Worm (Caenorhabditis elegans) whole organism, young adult: ENCODE measurements around the gene F27E5.8.

Experiments
- attf-3 ChIP-seq: fragments of 200-800 bp; sonication (Bioruptor generic); conservative IDR thresholded peaks from 2 replicates; pipeline ENCODE4 v1.3.6; 2022; ENCODE audit warnings: missing genetic modification reagents, missing genetic modification characterization, missing compliant biosample characterization
- bed-2 ChIP-seq: fragments of 200-800 bp; sonication (Bioruptor generic); IDR thresholded peaks from 2 replicates; pipeline ENCODE4 v1.3.6; 2022; ENCODE audit warnings: missing genetic modification reagents, missing genetic modification characterization, missing compliant biosample characterization
- egrh-3 ChIP-seq: fragments of 200-800 bp; sonication (Bioruptor generic); IDR thresholded peaks from 2 replicates; pipeline ENCODE4 v1.3.6; 2022; ENCODE audit warnings: missing genetic modification reagents, missing genetic modification characterization, missing compliant biosample characterization
- ekl-4 ChIP-seq: fragments of 200-800 bp; sonication (Bioruptor generic); IDR thresholded peaks from 2 replicates; pipeline ENCODE4 v1.3.6; 2022; ENCODE audit warnings: missing genetic modification reagents, missing genetic modification characterization, missing compliant biosample characterization
- snpc-4 ChIP-seq, 5 experiments: fragments of 150-350 bp in 1 of 5; sonication (generic microtip) in 4 of 5; optimal IDR thresholded peaks; 2 replicates each; lab custom pipeline; 2014 to 2018; ENCODE audit warnings: missing genetic modification characterization in 5 of 5, missing biosample characterization in 3 of 5, antibody characterized with exemption in 2 of 5, mild to moderate bottlenecking in 2 of 5, missing compliant biosample characterization in 2 of 5, missing genotype in 2 of 5, moderate library complexity in 2 of 5, missing genetic modification reagents in 1 of 5
- sptf-2 ChIP-seq: fragments of 200-800 bp; sonication (Bioruptor generic); optimal IDR thresholded peaks from 2 replicates; lab custom pipeline; 2018; ENCODE audit warnings: mild to moderate bottlenecking, missing genetic modification characterization, missing compliant biosample characterization
- unc-62 ChIP-seq: fragments of 150-350 bp; optimal IDR thresholded peaks from 2 replicates; lab custom pipeline; 2014; ENCODE audit warnings: missing biosample characterization, missing genetic modification reagents, missing genetic modification characterization
- ztf-22 ChIP-seq: fragments of 200-800 bp; sonication (Bioruptor generic); optimal IDR thresholded peaks from 2 replicates; lab custom pipeline; 2018; ENCODE audit warnings: mild to moderate bottlenecking, missing genetic modification characterization, moderate library complexity, missing compliant biosample characterization

DNA sequence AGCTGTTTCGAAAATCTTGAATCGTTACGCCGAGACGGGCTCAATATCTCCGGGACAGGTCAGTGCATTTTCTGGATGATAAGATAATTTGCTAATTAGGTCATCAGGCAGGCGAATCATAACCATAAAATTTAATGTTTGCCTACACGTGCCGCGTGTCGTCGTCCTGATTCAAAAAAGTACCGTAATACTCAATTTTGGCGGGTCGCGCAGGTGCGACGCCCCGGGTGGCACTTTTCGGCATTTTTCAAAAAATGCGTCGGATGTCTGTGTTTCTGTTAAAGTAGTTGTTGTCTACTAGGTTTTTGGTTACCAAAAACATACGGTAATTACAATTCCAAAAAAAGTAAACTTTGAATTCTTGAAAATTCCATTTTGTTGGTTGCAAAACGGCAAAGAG lies 20.2 kb upstream of the F27E5.8 start:
- TF ChIP-seq unc-62 (GFP tag; lab: Kevin White, UChicago) = no peak
- TF ChIP-seq bed-2 = no peak
- no peak for TF ChIP-seq sptf-2 (GFP tag; lab: Kevin White, UChicago)
- no peak for TF ChIP-seq attf-3
- no peak for TF ChIP-seq snpc-4 (GFP tag; optimal IDR thresholded peaks at IDR 0.05; lab: Kevin White, UChicago)
- TF ChIP-seq snpc-4 (tag; optimal IDR thresholded peaks at IDR 0.05; lab: Kevin White, UChicago) = no peak
- no peak for TF ChIP-seq ekl-4 (GFP tag; lab: Robert Waterston, UW)
- TF ChIP-seq egrh-3 (GFP tag; lab: Robert Waterston, UW) = no peak
- TF ChIP-seq ztf-22 = no peak
